Fruit fly (Drosophila melanogaster): ENCODE measurements around the gene Nf-YB.

Nf-YB gene

dm6 chr2L:19763773-19764580, 28.1 kb downstream of the Nf-YB start, which contains the start of gene fbp (continued):
- TF ChIP-seq insv (GFP tag; optimal IDR thresholded peaks at IDR 0.05), result no peak
- no peak for TF ChIP-seq CG4730 (GFP tag; IDR thresholded peaks at IDR 0.05)
- TF ChIP-seq Opbp (GFP tag; IDR thresholded peaks at IDR 0.05; ENCODE audit: partially characterized antibody), result no peak
- no peak for TF ChIP-seq bowl (GFP tag; IDR thresholded peaks at IDR 0.05)
- no peak for TF ChIP-seq CG9797 (GFP tag; optimal IDR thresholded peaks at IDR 0.05)
- peak; percentile 28 for TF ChIP-seq CG33557 (GFP tag; optimal IDR thresholded peaks at IDR 0.05)
- TF ChIP-seq oc (tag; optimal IDR thresholded peaks at IDR 0.05), result no peak
- peak; percentile 20 for TF ChIP-seq CG13624 (GFP tag; optimal IDR thresholded peaks at IDR 0.05)
- TF ChIP-seq Kr (GFP tag; optimal IDR thresholded peaks at IDR 0.05), result no peak
- 0 out of 2 replicates have a peak, but pooled peaks have one; percentile 38 for TF ChIP-seq Atf6 (GFP tag; IDR thresholded peaks at IDR 0.05)
- no peak for TF ChIP-seq fd102C (GFP tag; optimal IDR thresholded peaks at IDR 0.05)
- no peak for TF ChIP-seq CG12071 (GFP tag; optimal IDR thresholded peaks at IDR 0.05)
- peak; percentile 68 for TF ChIP-seq CG16815 (GFP tag; optimal IDR thresholded peaks at IDR 0.05)
- no peak for TF ChIP-seq CG6813 (GFP tag; optimal IDR thresholded peaks at IDR 0.05)
- TF ChIP-seq Bteb2 (GFP tag; optimal IDR thresholded peaks at IDR 0.05), result no peak
- no peak for TF ChIP-seq stc (GFP tag; IDR thresholded peaks at IDR 0.05)
- peak; percentile 56; the same call in 1 of the 2 replicates for TF ChIP-seq vvl (GFP tag; IDR thresholded peaks at IDR 0.05)
- TF ChIP-seq D (optimal IDR thresholded peaks at IDR 0.05), result no peak
- peak; percentile 58 for TF ChIP-seq D (GFP tag; optimal IDR thresholded peaks at IDR 0.05)
- peak; percentile 54 for TF ChIP-seq Nf-YB (GFP tag; optimal IDR thresholded peaks at IDR 0.05)
- no peak for TF ChIP-seq CG5180 (GFP tag; optimal IDR thresholded peaks at IDR 0.05)
- no peak for TF ChIP-seq onecut (GFP tag; IDR thresholded peaks at IDR 0.05)
- no peak for TF ChIP-seq kay (GFP tag; optimal IDR thresholded peaks at IDR 0.05)
- peak; percentile 19 for TF ChIP-seq CG30020 (tag; optimal IDR thresholded peaks at IDR 0.05)
- no peak for TF ChIP-seq hbn (GFP tag; IDR thresholded peaks at IDR 0.05; ENCODE audit: partially characterized antibody)
- TF ChIP-seq dimm (GFP tag; IDR thresholded peaks at IDR 0.05), result no peak
- peak; percentile 21 for TF ChIP-seq ewg (GFP tag; optimal IDR thresholded peaks at IDR 0.05)
- no peak for TF ChIP-seq aop (GFP tag; IDR thresholded peaks at IDR 0.05)
- no peak for TF ChIP-seq her (GFP tag; optimal IDR thresholded peaks at IDR 0.05)
- TF ChIP-seq CG7839 (tag; optimal IDR thresholded peaks at IDR 0.05), result peak; percentile 75
- no peak for TF ChIP-seq bab2 (GFP tag; optimal IDR thresholded peaks at IDR 0.05)
- TF ChIP-seq pzg (GFP tag; optimal IDR thresholded peaks at IDR 0.05), result no peak
- no peak for TF ChIP-seq CG2129 (GFP tag; IDR thresholded peaks at IDR 0.05; ENCODE audit: partially characterized antibody)
- no peak for TF ChIP-seq CG7271 (tag; optimal IDR thresholded peaks at IDR 0.05)
- peak; percentile 34; the same call in 1 of the 2 replicates for TF ChIP-seq wdn (GFP tag; IDR thresholded peaks at IDR 0.05)
- peak; percentile 58 for TF ChIP-seq BtbVII (GFP tag; optimal IDR thresholded peaks at IDR 0.05)
- no peak for TF ChIP-seq unc-4 (GFP tag; IDR thresholded peaks at IDR 0.05; ENCODE audit: partially characterized antibody)
- peak; percentile 86 for TF ChIP-seq nmo (GFP tag; optimal IDR thresholded peaks at IDR 0.05)
- peak; percentile 56; the same call in 1 of the 2 replicates for TF ChIP-seq CG16779 (GFP tag; IDR thresholded peaks at IDR 0.05)
- no peak for TF ChIP-seq Spps (tag; optimal IDR thresholded peaks at IDR 0.05)
- TF ChIP-seq CG8478 (optimal IDR thresholded peaks at IDR 0.05), result no peak
- no peak for TF ChIP-seq sd (tag; optimal IDR thresholded peaks at IDR 0.05)
- TF ChIP-seq so (GFP tag; IDR thresholded peaks at IDR 0.05), result no peak
- TF ChIP-seq disco-r (GFP tag; optimal IDR thresholded peaks at IDR 0.05), result no peak
- no peak; the same call in 1 of the 2 replicates for TF ChIP-seq bbx (GFP tag; IDR thresholded peaks at IDR 0.05; ENCODE audit: partially characterized antibody)
- TF ChIP-seq sisA (GFP tag; IDR thresholded peaks at IDR 0.05), result peak; percentile 46; the same call in 1 of the 2 replicates
- no peak for TF ChIP-seq Scr (GFP tag; IDR thresholded peaks at IDR 0.05; ENCODE audit: partially characterized antibody)
- peak; percentile 12 for TF ChIP-seq CG12942 (GFP tag; optimal IDR thresholded peaks at IDR 0.05)
- peak; percentile 71 for TF ChIP-seq Rfx (GFP tag; IDR thresholded peaks at IDR 0.05)
